Worm (Caenorhabditis elegans): ENCODE data around the gene Y39G8B.7.

Y39G8B.7 gene

ce11 chrII:14038331-14038730 is 43.5 kb upstream of the Y39G8B.7 start:
- TF ChIP-seq ceh-28 (tag; optimal IDR thresholded peaks at IDR 0.05) (no peak), nhr-25 (tag; optimal IDR thresholded peaks at IDR 0.05) (no peak), pha-4 (tag; optimal IDR thresholded peaks at IDR 0.05) (no peak), ztf-4 (tag; optimal IDR thresholded peaks at IDR 0.05) (no peak), nfya-1 (tag; optimal IDR thresholded peaks at IDR 0.05; ENCODE audit: insufficient read depth) (peak; percentile 10), elt-2 (tag; optimal IDR thresholded peaks at IDR 0.05) (peak; percentile 38)

- no peak for TF ChIP-seq ZK546.5 (tag; optimal IDR thresholded peaks at IDR 0.05)
- no peak for TF ChIP-seq egl-5 (tag; optimal IDR thresholded peaks at IDR 0.05)
- peak; percentile 6 for TF ChIP-seq nfya-1 (tag; optimal IDR thresholded peaks at IDR 0.05; ENCODE audit: insufficient read depth)
- no peak for TF ChIP-seq nhr-67 (tag; optimal IDR thresholded peaks at IDR 0.05)
- no peak for TF ChIP-seq unc-39 (tag; optimal IDR thresholded peaks at IDR 0.05)
- no peak for TF ChIP-seq ceh-82 (tag; optimal IDR thresholded peaks at IDR 0.05)
- TF ChIP-seq pha-4 (tag; optimal IDR thresholded peaks at IDR 0.05), result peak; percentile 22
- no peak for TF ChIP-seq daf-12 (tag; optimal IDR thresholded peaks at IDR 0.05)
- TF ChIP-seq lin-15B (tag; optimal IDR thresholded peaks at IDR 0.05), result no peak
- no peak for TF ChIP-seq nhr-28 (tag; optimal IDR thresholded peaks at IDR 0.05)
- no peak for TF ChIP-seq nhr-76 (tag; optimal IDR thresholded peaks at IDR 0.05)
- TF ChIP-seq tbx-2 (tag; optimal IDR thresholded peaks at IDR 0.05), result no peak
- no peak for TF ChIP-seq sea-2 (GFP tag; optimal IDR thresholded peaks at IDR 0.05)
- no peak for TF ChIP-seq mdl-1 (tag; optimal IDR thresholded peaks at IDR 0.05)
- TF ChIP-seq ztf-11 (tag; optimal IDR thresholded peaks at IDR 0.05), result no peak
- no peak for TF ChIP-seq elt-1 (tag; optimal IDR thresholded peaks at IDR 0.05)
- peak; percentile 39 for TF ChIP-seq lin-39 (tag; optimal IDR thresholded peaks at IDR 0.05)
These were observed 42.9 kb upstream of the Y39G8B.7 start for ce11 chrII:14037484-14038303.

- TF ChIP-seq mml-1 (tag; optimal IDR thresholded peaks at IDR 0.05) (no peak), nhr-237 (tag; optimal IDR thresholded peaks at IDR 0.05) (no peak), lin-39 (tag; optimal IDR thresholded peaks at IDR 0.05) (peak; percentile 83), hmg-11 (tag; optimal IDR thresholded peaks at IDR 0.05) (peak; percentile 10), egl-27 (tag; optimal IDR thresholded peaks at IDR 0.05) (no peak), fkh-10 (GFP tag; optimal IDR thresholded peaks at IDR 0.05) (peak; percentile 83), nfya-1 (tag; optimal IDR thresholded peaks at IDR 0.05; ENCODE audit: insufficient read depth) (peak; percentile 61), ceh-28 (tag; optimal IDR thresholded peaks at IDR 0.05) (no peak)
These were observed 42.1 kb upstream of the Y39G8B.7 start for ce11 chrII:14036724-14037483.

ce11 chrII:14034559-14034958 is 39.7 kb upstream of the Y39G8B.7 start:
- TF ChIP-seq elt-2 (tag; optimal IDR thresholded peaks at IDR 0.05) (no peak), ceh-9 (tag; optimal IDR thresholded peaks at IDR 0.05) (no peak), nhr-25 (tag; optimal IDR thresholded peaks at IDR 0.05) (no peak), ceh-82 (tag; optimal IDR thresholded peaks at IDR 0.05) (no peak), nhr-67 (tag; optimal IDR thresholded peaks at IDR 0.05) (no peak), mml-1 (tag; optimal IDR thresholded peaks at IDR 0.05) (no peak)

- TF ChIP-seq elt-2 (tag; optimal IDR thresholded peaks at IDR 0.05) (peak; percentile 10), nhr-43 (tag; optimal IDR thresholded peaks at IDR 0.05; ENCODE audit: poor library complexity, severe bottlenecking) (peak; percentile 6), ztf-11 (tag; optimal IDR thresholded peaks at IDR 0.05) (no peak), lsy-12 (tag; optimal IDR thresholded peaks at IDR 0.05) (no peak), fkh-10 (GFP tag; optimal IDR thresholded peaks at IDR 0.05) (no peak), nhr-237 (tag; optimal IDR thresholded peaks at IDR 0.05) (no peak), egl-27 (tag; optimal IDR thresholded peaks at IDR 0.05) (no peak), ceh-16 (tag; optimal IDR thresholded peaks at IDR 0.05) (no peak), nhr-25 (tag; optimal IDR thresholded peaks at IDR 0.05) (no peak), elt-1 (tag; optimal IDR thresholded peaks at IDR 0.05) (no peak)
These were observed 37.9 kb upstream of the Y39G8B.7 start for ce11 chrII:14032705-14033104.

All from whole organism, L3 larva.